Fruit fly (Drosophila melanogaster): ENCODE measurements around the gene CG9672.

DNA sequence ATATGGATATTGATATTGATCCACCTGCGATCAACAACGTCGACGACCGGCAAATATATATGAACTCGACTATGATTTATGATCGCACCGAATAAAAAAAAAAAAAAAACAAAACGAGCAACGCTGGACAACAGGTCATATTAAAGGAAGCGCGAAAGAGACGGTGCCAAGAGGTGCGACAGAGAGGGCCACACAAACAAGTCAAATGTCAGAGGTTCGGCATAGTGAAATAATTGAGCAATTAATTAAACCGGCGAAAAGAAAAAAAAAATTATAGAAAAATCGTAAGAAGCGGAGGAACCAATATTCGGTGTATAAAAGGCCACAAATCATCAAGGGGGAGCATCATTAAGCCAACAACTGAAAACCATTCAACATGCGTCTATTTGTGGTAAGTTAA, 35.9 kb upstream of the CG9672 start, which contains the start of gene Twdlalpha:
- TF ChIP-seq Sin3A (optimal IDR thresholded peaks at IDR 0.05) (no peak), psq (optimal IDR thresholded peaks at IDR 0.05) (no peak)
